Fruit fly (Drosophila melanogaster) whole organism, embryonic: ENCODE results near the gene mthl14.

Experiments
- ATbp ChIP-seq: fragments of 200-800 bp; sonication (Bioruptor generic); optimal IDR thresholded peaks from 2 replicates; lab custom pipeline; 2017; ENCODE audit warnings: missing biosample characterization, mild to moderate bottlenecking, missing genetic modification characterization, missing genetic modification reagents
- Awh ChIP-seq: fragments of 200-800 bp; sonication (Bioruptor generic); IDR thresholded peaks from 2 replicates; pipeline ENCODE4, ENCODE4 v1.3.6; 2022; ENCODE audit warnings: missing biosample characterization, missing genetic modification characterization
- CG13123 ChIP-seq: fragments of 200-800 bp; sonication (Bioruptor generic); optimal IDR thresholded peaks from 2 replicates; lab custom pipeline; 2016; ENCODE audit warnings: missing biosample characterization, missing genetic modification characterization
- CG13287 ChIP-seq: fragments of 200-800 bp; sonication (Bioruptor generic); IDR thresholded peaks from 2 replicates; pipeline ENCODE4 v1.3.6; 2022; ENCODE audit warnings: missing biosample characterization, missing genetic modification characterization; ENCODE audit not compliant: partially characterized antibody
- CG13894 ChIP-seq: fragments of 200-800 bp; sonication (Bioruptor generic); optimal IDR thresholded peaks from 3 replicates; lab custom pipeline; 2018; ENCODE audit warnings: missing biosample characterization, mild to moderate bottlenecking, missing genetic modification characterization, moderate library complexity
- CG14710 ChIP-seq: fragments of 200-800 bp; sonication (Bioruptor generic); optimal IDR thresholded peaks from 3 replicates; lab custom pipeline; 2019; ENCODE audit warnings: missing biosample characterization, mild to moderate bottlenecking, missing genetic modification characterization, moderate library complexity
- CG15514 ChIP-seq: fragments of 200-800 bp; sonication (Bioruptor generic); optimal IDR thresholded peaks from 3 replicates; lab custom pipeline; 2017; ENCODE audit warnings: missing biosample characterization, missing genetic modification characterization, mild to moderate bottlenecking, moderate library complexity, missing genetic modification reagents
- CG17361 ChIP-seq: fragments of 200-800 bp; sonication (Bioruptor generic); IDR thresholded peaks from 3 replicates; pipeline ENCODE4 v1.3.6; 2022; ENCODE audit warnings: missing biosample characterization, missing genetic modification characterization
- CG18599 ChIP-seq: fragments of 200-800 bp; sonication (Bioruptor generic); optimal IDR thresholded peaks from 3 replicates; lab custom pipeline; 2017; ENCODE audit warnings: missing biosample characterization, missing genetic modification characterization, mild to moderate bottlenecking, moderate library complexity, missing genetic modification reagents
- CG2116 ChIP-seq: fragments of 200-800 bp; sonication (Bioruptor generic); optimal IDR thresholded peaks from 3 replicates; lab custom pipeline; 2018; ENCODE audit warnings: missing biosample characterization, mild to moderate bottlenecking, missing genetic modification characterization
- CG2202 ChIP-seq: fragments of 200-800 bp; sonication (Bioruptor generic); optimal IDR thresholded peaks from 2 replicates; lab custom pipeline; 2018; ENCODE audit warnings: missing biosample characterization, mild to moderate bottlenecking, missing genetic modification characterization
- CG34422 ChIP-seq: fragments of 200-800 bp; sonication (Bioruptor generic); IDR thresholded peaks from 3 replicates; pipeline ENCODE4 v1.3.6; 2022; ENCODE audit warnings: missing biosample characterization, missing genetic modification characterization
- CG4360 ChIP-seq: fragments of 200-800 bp; sonication (Bioruptor generic); IDR thresholded peaks from 2 replicates; pipeline ENCODE4 v1.3.6; 2022; ENCODE audit warnings: missing biosample characterization, missing genetic modification characterization
- CG4730 ChIP-seq: fragments of 200-800 bp; sonication (Bioruptor generic); IDR thresholded peaks from 2 replicates; pipeline ENCODE4 v1.3.6; 2022; ENCODE audit warnings: missing biosample characterization, missing genetic modification characterization
- CG4854 ChIP-seq: fragments of 200-800 bp; sonication (Bioruptor generic); optimal IDR thresholded peaks from 2 replicates; lab custom pipeline; 2016; ENCODE audit warnings: missing biosample characterization, missing genetic modification characterization, inconsistent platforms
- CG6689 ChIP-seq: fragments of 200-800 bp; sonication (Bioruptor generic); IDR thresholded peaks from 2 replicates; pipeline ENCODE4 v1.3.6; 2022; ENCODE audit warnings: missing biosample characterization, missing genetic modification characterization
- CG6813 ChIP-seq: fragments of 200-800 bp; sonication (Bioruptor generic); optimal IDR thresholded peaks from 2 replicates; lab custom pipeline; 2017; ENCODE audit warnings: missing biosample characterization, missing genetic modification characterization, mild to moderate bottlenecking, moderate library complexity, missing genetic modification reagents
- CG7271 ChIP-seq: fragments of 200-800 bp; sonication (Bioruptor generic); optimal IDR thresholded peaks from 2 replicates; lab custom pipeline; 2018; ENCODE audit warnings: missing biosample characterization, mild to moderate bottlenecking, missing genetic modification characterization, moderate library complexity
- CG7987 ChIP-seq: fragments of 200-800 bp; sonication (Bioruptor generic); optimal IDR thresholded peaks from 2 replicates; lab custom pipeline; 2018; ENCODE audit warnings: missing biosample characterization, mild to moderate bottlenecking, missing genetic modification characterization, moderate library complexity
- CrebB ChIP-seq: fragments of 200-800 bp; sonication (Bioruptor generic); optimal IDR thresholded peaks from 3 replicates; lab custom pipeline; 2018; ENCODE audit warnings: missing biosample characterization, mild to moderate bottlenecking, missing genetic modification characterization
- Dip3 ChIP-seq: fragments of 200-800 bp; sonication (Bioruptor generic); optimal IDR thresholded peaks from 3 replicates; lab custom pipeline; 2016; ENCODE audit warnings: missing biosample characterization, missing genetic modification characterization
- Elba2 ChIP-seq: fragments of 200-800 bp; sonication (Bioruptor generic); optimal IDR thresholded peaks from 3 replicates; lab custom pipeline; 2016; ENCODE audit warnings: missing biosample characterization, missing genetic modification characterization
- Hey ChIP-seq: fragments of 200-800 bp; sonication (Bioruptor generic); optimal IDR thresholded peaks from 3 replicates; lab custom pipeline; 2018; ENCODE audit warnings: missing biosample characterization, mild to moderate bottlenecking, missing genetic modification characterization
- HmgZ ChIP-seq: fragments of 200-800 bp; sonication (Bioruptor generic); optimal IDR thresholded peaks from 2 replicates; lab custom pipeline; 2018; ENCODE audit warnings: missing biosample characterization, mild to moderate bottlenecking, missing genetic modification characterization
- Hmr ChIP-seq: fragments of 200-800 bp; sonication (Bioruptor generic); optimal IDR thresholded peaks from 3 replicates; lab custom pipeline; 2017; ENCODE audit warnings: mild to moderate bottlenecking, missing biosample characterization, missing genetic modification reagents, missing genetic modification characterization
- Lhr ChIP-seq: fragments of 200-800 bp; sonication (Bioruptor generic); optimal IDR thresholded peaks from 3 replicates; lab custom pipeline; 2017; ENCODE audit warnings: mild to moderate bottlenecking, missing biosample characterization, missing genetic modification reagents, missing genetic modification characterization
- Neu2 ChIP-seq: fragments of 200-800 bp; sonication (Bioruptor generic); optimal IDR thresholded peaks from 3 replicates; lab custom pipeline; 2016; ENCODE audit warnings: missing biosample characterization, missing genetic modification characterization, borderline replicate concordance
- Opbp ChIP-seq: fragments of 200-800 bp; sonication (Bioruptor generic); IDR thresholded peaks from 3 replicates; pipeline ENCODE4 v1.3.6; 2022; ENCODE audit warnings: missing biosample characterization, missing genetic modification characterization; ENCODE audit not compliant: partially characterized antibody
- PHDP ChIP-seq: fragments of 200-800 bp; sonication (Bioruptor generic); optimal IDR thresholded peaks from 3 replicates; lab custom pipeline; 2018; ENCODE audit warnings: missing biosample characterization, mild to moderate bottlenecking, missing genetic modification characterization, moderate library complexity
- Poxn ChIP-seq: fragments of 200-800 bp; sonication (Bioruptor generic); IDR thresholded peaks from 2 replicates; pipeline ENCODE4 v1.3.6; 2022; ENCODE audit warnings: missing biosample characterization, missing genetic modification characterization
- Side ChIP-seq: fragments of 200-800 bp; sonication (Bioruptor generic); optimal IDR thresholded peaks from 2 replicates; lab custom pipeline; 2016; ENCODE audit warnings: missing biosample characterization, missing genetic modification characterization
- Stat92E ChIP-seq, 3 experiments: fragments of >200 bp in 2 of 3; fragments of 200-800 bp in 1 of 3; sonication (Bioruptor generic) in 1 of 3; optimal IDR thresholded peaks; 2 replicates each; lab custom pipeline; 2017 to 2019; ENCODE audit warnings: missing biosample characterization in 3 of 3, missing genetic modification characterization in 3 of 3, mild to moderate bottlenecking in 1 of 3, moderate library complexity in 1 of 3
- al ChIP-seq: fragments of 200-800 bp; sonication (Bioruptor generic); IDR thresholded peaks from 2 replicates; pipeline ENCODE4 v1.3.6; 2022; ENCODE audit warnings: missing biosample characterization, missing genetic modification characterization
- chm ChIP-seq: fragments of 200-800 bp; sonication (Bioruptor generic); IDR thresholded peaks from 2 replicates; pipeline ENCODE4 v1.3.6; 2022; ENCODE audit warnings: missing biosample characterization, missing genetic modification characterization
- dmrt11E ChIP-seq: fragments of 200-800 bp; sonication (Bioruptor generic); optimal IDR thresholded peaks from 3 replicates; lab custom pipeline; 2018; ENCODE audit warnings: missing biosample characterization, mild to moderate bottlenecking, missing genetic modification characterization, moderate library complexity
- dysf ChIP-seq: fragments of 200-800 bp; sonication (Bioruptor generic); IDR thresholded peaks from 3 replicates; pipeline ENCODE4 v1.3.6; 2022; ENCODE audit warnings: missing biosample characterization, missing genetic modification characterization
- en ChIP-seq: fragments of 200-800 bp; sonication (Bioruptor generic); optimal IDR thresholded peaks from 2 replicates; lab custom pipeline; 2016; ENCODE audit warnings: missing biosample characterization, missing genetic modification characterization
- gsb-n ChIP-seq: fragments of 200-800 bp; sonication (Bioruptor generic); optimal IDR thresholded peaks from 3 replicates; lab custom pipeline; 2018; ENCODE audit warnings: missing biosample characterization, mild to moderate bottlenecking, missing genetic modification characterization
- jumu ChIP-seq: fragments of 200-800 bp; sonication (Bioruptor generic); optimal IDR thresholded peaks from 3 replicates; lab custom pipeline; 2016; ENCODE audit warnings: missing biosample characterization, missing genetic modification characterization
- ken ChIP-seq: fragments of 200-800 bp; sonication (Bioruptor generic); IDR thresholded peaks from 3 replicates; pipeline ENCODE4 v1.3.6; 2022; ENCODE audit warnings: missing biosample characterization, missing genetic modification characterization
- kni ChIP-seq: fragments of 200-800 bp; sonication (Bioruptor generic); optimal IDR thresholded peaks from 3 replicates; lab custom pipeline; 2017; ENCODE audit warnings: mild to moderate bottlenecking, missing biosample characterization, missing genetic modification reagents, missing genetic modification characterization
- lab ChIP-seq: fragments of 200-800 bp; sonication (Bioruptor generic); optimal IDR thresholded peaks from 3 replicates; lab custom pipeline; 2017; ENCODE audit warnings: missing biosample characterization, missing genetic modification characterization, mild to moderate bottlenecking, moderate library complexity, missing genetic modification reagents
- nmo ChIP-seq: fragments of 200-800 bp; sonication (Bioruptor generic); optimal IDR thresholded peaks from 2 replicates; lab custom pipeline; 2018; ENCODE audit warnings: missing biosample characterization, mild to moderate bottlenecking, missing genetic modification characterization, moderate library complexity
- nom ChIP-seq: fragments of 200-800 bp; sonication (Bioruptor generic); optimal IDR thresholded peaks from 2 replicates; lab custom pipeline; 2017; ENCODE audit warnings: missing biosample characterization, missing genetic modification characterization, mild to moderate bottlenecking, moderate library complexity, missing genetic modification reagents
- shn ChIP-seq: fragments of 200-800 bp; sonication (Bioruptor generic); optimal IDR thresholded peaks from 3 replicates; lab custom pipeline; 2016; ENCODE audit warnings: missing biosample characterization, missing genetic modification characterization
- stwl ChIP-seq: fragments of 200-800 bp; sonication (Bioruptor generic); optimal IDR thresholded peaks from 3 replicates; lab custom pipeline; 2018; ENCODE audit warnings: missing biosample characterization, mild to moderate bottlenecking, missing genetic modification characterization, moderate library complexity
- tna ChIP-seq: fragments of 200-800 bp; sonication (Bioruptor generic); IDR thresholded peaks from 2 replicates; pipeline ENCODE4 v1.3.6; 2022; ENCODE audit warnings: missing biosample characterization, missing genetic modification characterization; ENCODE audit not compliant: partially characterized antibody
- trem ChIP-seq: fragments of 200-800 bp; optimal IDR thresholded peaks from 3 replicates; lab custom pipeline; 2019; ENCODE audit warnings: missing biosample characterization, mild to moderate bottlenecking, missing genetic modification characterization, moderate library complexity

Gene mthl14

DNA sequence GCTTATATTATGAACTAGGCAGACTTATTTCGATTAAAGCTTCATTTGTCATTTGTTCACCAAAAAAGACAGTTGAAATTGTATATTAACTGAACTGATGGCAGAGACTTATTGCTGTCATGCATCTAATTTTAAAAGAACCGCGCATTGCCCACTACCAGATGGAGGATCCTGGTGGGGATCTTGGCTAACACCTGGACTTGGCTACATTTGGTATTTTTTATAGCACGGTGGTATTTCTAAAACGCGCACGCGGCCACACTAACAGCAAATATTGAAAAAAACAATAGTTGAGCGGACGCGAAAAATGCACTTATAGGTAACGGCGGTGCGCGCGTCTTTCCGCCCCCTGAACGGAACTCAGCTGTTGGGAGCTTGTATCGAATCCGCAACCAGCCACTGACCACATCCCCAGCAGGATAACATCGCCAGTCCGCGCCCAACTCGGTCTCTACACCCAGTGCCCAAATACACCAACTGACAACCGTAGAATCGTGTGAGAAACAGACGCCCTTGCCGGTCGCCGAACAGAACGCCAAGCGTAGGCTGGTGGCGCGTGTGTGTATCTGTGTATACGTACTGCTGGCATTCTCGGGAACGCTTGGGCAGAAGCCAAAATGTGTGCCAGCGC lies 45.0 kb downstream of the mthl14 start (continued):
- TF ChIP-seq CG7271 (tag; lab: Kevin White, UChicago) (peak; percentile 6), CG4360 (peak; percentile 9), chm (GFP tag; lab: Robert Waterston, UW) (peak; percentile 64; the same call in 1 of the 2 replicates), nom (peak; percentile 7), CG6689 (GFP tag; lab: Robert Waterston, UW) (0 out of 2 replicates have a peak, but pooled peaks have one; percentile 27), Neu2 (GFP tag; lab: Kevin White, UChicago) (peak; percentile 34), CG18599 (peak; percentile 16), kni (GFP tag; lab: Kevin White, UChicago) (peak; percentile 56), gsb-n (tag; lab: Kevin White, UChicago) (no peak), CG34422 (GFP tag; lab: Robert Waterston, UW) (peak; percentile 83; the same call in 1 of the 3 replicates), Stat92E (GFP tag; optimal IDR thresholded peaks at IDR 0.05; lab: Kevin White, UChicago) (peak in 1 of 3 experiments; percentile 71), Lhr (GFP tag; lab: Kevin White, UChicago) (peak; percentile 81), en (GFP tag; lab: Kevin White, UChicago) (no peak), Poxn (GFP tag; lab: Robert Waterston, UW) (no peak), CG6813 (peak; percentile 34), CrebB (tag; lab: Kevin White, UChicago) (peak; percentile 23), CG14710 (tag; lab: Kevin White, UChicago) (peak; percentile 70), nmo (GFP tag; lab: Kevin White, UChicago) (peak; percentile 27), CG7987 (peak; percentile 38), CG15514 (GFP tag; lab: Kevin White, UChicago) (peak; percentile 74), CG13123 (GFP tag; lab: Kevin White, UChicago) (no peak), CG2202 (no peak), CG17361 (peak; percentile 40; the same call in 1 of the 3 replicates), CG13287 (GFP tag; lab: Robert Waterston, UW) (peak; percentile 24; the same call in 1 of the 2 replicates), HmgZ (tag; lab: Kevin White, UChicago) (peak; percentile 68), Dip3 (peak; percentile 28), CG2116 (GFP tag; lab: Kevin White, UChicago) (peak; percentile 56), al (GFP tag; lab: Robert Waterston, UW) (no peak), CG4854 (peak; percentile 80), CG13894 (tag; lab: Kevin White, UChicago) (peak; percentile 5), dysf (GFP tag; lab: Robert Waterston, UW) (no peak), ATbp (peak; percentile 18), Hey (tag; lab: Kevin White, UChicago) (no peak), Awh (GFP tag; lab: Robert Waterston, UW) (0 out of 2 replicates have a peak, but pooled peaks have one; percentile 30), stwl (tag; lab: Kevin White, UChicago) (peak; percentile 13), shn (GFP tag; lab: Kevin White, UChicago) (peak; percentile 6), dmrt11E (no peak), trem (tag; lab: Kevin White, UChicago) (peak; percentile 76), Elba2 (peak; percentile 59), PHDP (no peak), Side (GFP tag; lab: Kevin White, UChicago) (peak; percentile 3), lab (GFP tag; lab: Kevin White, UChicago) (peak; percentile 60), ken (GFP tag; lab: Robert Waterston, UW) (peak; percentile 9; the same call in 1 of the 3 replicates), tna (no peak), Opbp (GFP tag; lab: Robert Waterston, UW) (peak; percentile 61; the same call in 2 of the 3 replicates), jumu (GFP tag; lab: Kevin White, UChicago) (peak; percentile 47), CG4730 (GFP tag; lab: Robert Waterston, UW) (no peak), Hmr (GFP tag; lab: Kevin White, UChicago) (peak; percentile 48)
